Worm (Caenorhabditis elegans) whole organism, L1 larva: Measurements from ENCODE around the gene eor-2.

ENCODE experiments used
- C16A3.4 ChIP-seq: fragments of 150-350 bp; optimal IDR thresholded peaks from 2 replicates; lab custom pipeline; 2014; ENCODE audit warnings: missing biosample characterization, missing genetic modification characterization
- C34B4.2 ChIP-seq: sonication (generic microtip); optimal IDR thresholded peaks from 2 replicates; lab custom pipeline; 2017; ENCODE audit warnings: mild to moderate bottlenecking, missing genetic modification characterization, missing compliant biosample characterization
- F16B12.6 ChIP-seq: fragments of 150-350 bp; optimal IDR thresholded peaks from 2 replicates; lab custom pipeline; 2014; ENCODE audit warnings: missing biosample characterization, missing genetic modification characterization
- aha-1 ChIP-seq: fragments of 150-350 bp; optimal IDR thresholded peaks from 2 replicates; lab custom pipeline; 2014; ENCODE audit warnings: missing biosample characterization, missing genetic modification characterization
- alr-1 ChIP-seq: fragments of 200-800 bp; sonication (Bioruptor generic); optimal IDR thresholded peaks from 2 replicates; lab custom pipeline; 2018; ENCODE audit warnings: borderline replicate concordance, mild to moderate bottlenecking, missing genetic modification characterization, missing compliant biosample characterization
- blmp-1 ChIP-seq: fragments of 150-350 bp; optimal IDR thresholded peaks from 2 replicates; lab custom pipeline; 2014; ENCODE audit warnings: missing biosample characterization, missing genetic modification characterization
- ceh-8 ChIP-seq: fragments of 200-800 bp; sonication (Bioruptor generic); optimal IDR thresholded peaks from 2 replicates; lab custom pipeline; 2018; ENCODE audit warnings: mild to moderate bottlenecking, missing genetic modification characterization, moderate library complexity, missing compliant biosample characterization
- ceh-88 ChIP-seq: fragments of 200-800 bp; sonication (Bioruptor generic); IDR thresholded peaks from 2 replicates; pipeline ENCODE4 v1.3.6; 2022; ENCODE audit warnings: missing genetic modification characterization, missing compliant biosample characterization
- ces-1 ChIP-seq: fragments of 150-350 bp; optimal IDR thresholded peaks from 2 replicates; lab custom pipeline; 2014; ENCODE audit warnings: missing biosample characterization, missing genetic modification reagents, missing genetic modification characterization
- dsc-1 ChIP-seq: sonication (generic microtip); optimal IDR thresholded peaks from 2 replicates; lab custom pipeline; 2016; ENCODE audit warnings: mild to moderate bottlenecking, missing genetic modification characterization, missing compliant biosample characterization
- efl-1 ChIP-seq, 4 experiments: fragments of 150-350 bp; optimal IDR thresholded peaks in 3 of 4; peaks in 1 of 4; 1 replicate in 1 of 4; 2 replicates in 3 of 4; lab custom pipeline; 2014; ENCODE audit warnings: missing biosample characterization in 2 of 4, missing genetic modification characterization in 2 of 4, missing genetic modification reagents in 2 of 4
- efl-3 ChIP-seq: fragments of 200-800 bp; sonication (Bioruptor generic); optimal IDR thresholded peaks from 2 replicates; lab custom pipeline; 2018; ENCODE audit warnings: mild to moderate bottlenecking, missing genetic modification characterization, missing compliant biosample characterization
- egl-13 ChIP-seq: sonication (generic microtip); optimal IDR thresholded peaks from 2 replicates; lab custom pipeline; 2016; ENCODE audit warnings: missing genotype, missing genetic modification reagents, missing genetic modification characterization, missing compliant biosample characterization
- egl-27 ChIP-seq, 2 experiments: fragments of 150-350 bp in 1 of 2; sonication (generic microtip); optimal IDR thresholded peaks; 3 replicates each; lab custom pipeline; 2017 to 2018; ENCODE audit warnings: missing biosample characterization in 2 of 2, missing genetic modification characterization in 2 of 2, missing genetic modification reagents in 2 of 2
- elt-2 ChIP-seq: sonication (generic microtip); optimal IDR thresholded peaks from 2 replicates; lab custom pipeline; 2016; ENCODE audit warnings: missing genetic modification characterization, mild to moderate bottlenecking, inconsistent platforms, missing compliant biosample characterization, missing genetic modification reagents
- ets-5 ChIP-seq: fragments of 200-800 bp; sonication (Bioruptor generic); IDR thresholded peaks from 2 replicates; pipeline ENCODE4 v1.3.6; 2022; ENCODE audit warnings: missing genetic modification characterization, missing compliant biosample characterization
- fkh-4 ChIP-seq: sonication (generic microtip); optimal IDR thresholded peaks from 2 replicates; lab custom pipeline; 2016; ENCODE audit warnings: missing compliant biosample characterization, missing genetic modification characterization, borderline replicate concordance
- fkh-8 ChIP-seq: sonication (generic microtip); optimal IDR thresholded peaks from 2 replicates; lab custom pipeline; 2016; ENCODE audit warnings: mild to moderate bottlenecking, missing genetic modification characterization, missing compliant biosample characterization
- fos-1 ChIP-seq: fragments of 150-350 bp; optimal IDR thresholded peaks from 2 replicates; lab custom pipeline; 2014; ENCODE audit warnings: missing biosample characterization, missing genetic modification characterization
- hlh-4 ChIP-seq: sonication (generic microtip); optimal IDR thresholded peaks from 2 replicates; lab custom pipeline; 2016; ENCODE audit warnings: mild to moderate bottlenecking, missing genetic modification characterization, missing compliant biosample characterization
- hpl-2 ChIP-seq: fragments of 150-350 bp; optimal IDR thresholded peaks from 2 replicates; lab custom pipeline; 2014; ENCODE audit warnings: missing biosample characterization, missing genetic modification reagents, missing genetic modification characterization
- irx-1 ChIP-seq: sonication (generic microtip); optimal IDR thresholded peaks from 2 replicates; lab custom pipeline; 2016; ENCODE audit warnings: missing genetic modification characterization, missing compliant biosample characterization
- isw-1 ChIP-seq: fragments of 200-800 bp; sonication (Bioruptor generic); IDR thresholded peaks from 2 replicates; pipeline ENCODE4 v1.3.6; 2022; ENCODE audit warnings: missing genetic modification characterization, missing compliant biosample characterization
- jun-1 ChIP-seq: fragments of 150-350 bp; optimal IDR thresholded peaks from 2 replicates; lab custom pipeline; 2014; ENCODE audit warnings: missing biosample characterization, missing genetic modification reagents, missing genetic modification characterization
- lin-13 ChIP-seq: fragments of 150-350 bp; optimal IDR thresholded peaks from 2 replicates; lab custom pipeline; 2014; ENCODE audit warnings: missing biosample characterization, missing genetic modification reagents, missing genetic modification characterization
- lin-14 ChIP-seq: fragments of 200-800 bp; sonication (Bioruptor generic); optimal IDR thresholded peaks from 2 replicates; lab custom pipeline; 2018; ENCODE audit warnings: mild to moderate bottlenecking, missing genetic modification characterization, moderate library complexity, missing compliant biosample characterization
- lin-15B ChIP-seq: fragments of 150-350 bp; sonication (generic microtip); optimal IDR thresholded peaks from 3 replicates; lab custom pipeline; 2014; ENCODE audit warnings: missing biosample characterization, missing genetic modification characterization
- lin-35 ChIP-seq, 2 experiments: fragments of 150-350 bp; optimal IDR thresholded peaks; 2 replicates each; lab custom pipeline; 2014; ENCODE audit warnings: missing biosample characterization in 2 of 2, missing genetic modification characterization in 2 of 2, missing genetic modification reagents in 2 of 2
- lin-39 ChIP-seq: fragments of 150-350 bp; optimal IDR thresholded peaks from 2 replicates; lab custom pipeline; 2014; ENCODE audit warnings: missing biosample characterization, missing genetic modification reagents, missing genetic modification characterization
- lir-3 ChIP-seq: sonication (generic microtip); optimal IDR thresholded peaks from 2 replicates; lab custom pipeline; 2016; ENCODE audit warnings: mild to moderate bottlenecking, missing genetic modification characterization, moderate library complexity, missing compliant biosample characterization; ENCODE audit not compliant: poor library complexity
- lsy-2 ChIP-seq, 2 experiments: fragments of 150-350 bp; optimal IDR thresholded peaks; 2 replicates each; lab custom pipeline; 2014; ENCODE audit warnings: missing biosample characterization in 2 of 2, missing genetic modification characterization in 2 of 2
- mab-9 ChIP-seq: fragments of 200-800 bp; sonication (Bioruptor generic); IDR thresholded peaks from 2 replicates; pipeline ENCODE4 v1.3.6; 2022; ENCODE audit warnings: missing genetic modification reagents, missing genetic modification characterization, missing compliant biosample characterization
- mef-2 ChIP-seq: fragments of 150-350 bp; optimal IDR thresholded peaks from 2 replicates; lab custom pipeline; 2014; ENCODE audit warnings: missing biosample characterization, missing genetic modification characterization
- nhr-11 ChIP-seq: fragments of 150-350 bp; optimal IDR thresholded peaks from 2 replicates; lab custom pipeline; 2014; ENCODE audit warnings: missing biosample characterization, missing genetic modification characterization
- nhr-28 ChIP-seq: fragments of 150-350 bp; optimal IDR thresholded peaks from 2 replicates; lab custom pipeline; 2014; ENCODE audit warnings: missing biosample characterization, missing genetic modification characterization
- nhr-47 ChIP-seq: sonication (generic microtip); optimal IDR thresholded peaks from 2 replicates; lab custom pipeline; 2016; ENCODE audit warnings: mild to moderate bottlenecking, missing genetic modification characterization, moderate library complexity, missing compliant biosample characterization
- nhr-77 ChIP-seq: fragments of 150-350 bp; optimal IDR thresholded peaks from 2 replicates; lab custom pipeline; 2014; ENCODE audit warnings: missing biosample characterization, missing genetic modification characterization
- nhr-84 ChIP-seq: sonication (generic microtip); optimal IDR thresholded peaks from 2 replicates; lab custom pipeline; 2017; ENCODE audit warnings: missing biosample characterization, missing genetic modification characterization
- nhr-85 ChIP-seq: sonication (generic microtip); peaks from one replicate; lab custom pipeline; 2016; ENCODE audit warnings: missing genetic modification characterization, inconsistent platforms, missing compliant biosample characterization
- nhr-90 ChIP-seq: sonication (generic microtip); optimal IDR thresholded peaks from 2 replicates; lab custom pipeline; 2016; ENCODE audit warnings: mild to moderate bottlenecking, missing genetic modification characterization, missing compliant biosample characterization; ENCODE audit not compliant: poor library complexity
- pag-3 ChIP-seq: sonication (generic microtip); optimal IDR thresholded peaks from 2 replicates; lab custom pipeline; 2017; ENCODE audit warnings: missing genetic modification characterization, mild to moderate bottlenecking, missing compliant biosample characterization, antibody characterized with exemption, borderline replicate concordance; ENCODE audit not compliant: insufficient read depth
- pax-3 ChIP-seq: fragments of 200-800 bp; sonication (Bioruptor generic); optimal IDR thresholded peaks from 2 replicates; lab custom pipeline; 2018; ENCODE audit warnings: mild to moderate bottlenecking, missing genetic modification characterization, moderate library complexity, missing compliant biosample characterization
- rnt-1 ChIP-seq: sonication (generic microtip); optimal IDR thresholded peaks from 2 replicates; lab custom pipeline; 2016; ENCODE audit warnings: mild to moderate bottlenecking, missing genetic modification characterization, moderate library complexity, missing compliant biosample characterization
- snpc-4 ChIP-seq: fragments of 150-350 bp; optimal IDR thresholded peaks from 2 replicates; lab custom pipeline; 2014; ENCODE audit warnings: missing biosample characterization, missing genetic modification characterization
- unc-130 ChIP-seq: fragments of 150-350 bp; optimal IDR thresholded peaks from 2 replicates; lab custom pipeline; 2017; ENCODE audit warnings: missing biosample characterization, missing genetic modification characterization, inconsistent platforms
- unc-30 ChIP-seq: sonication (generic microtip); optimal IDR thresholded peaks from 2 replicates; lab custom pipeline; 2017; ENCODE audit warnings: missing biosample characterization, missing genetic modification characterization
- unc-62 ChIP-seq: fragments of 150-350 bp; optimal IDR thresholded peaks from 2 replicates; lab custom pipeline; 2014; ENCODE audit warnings: missing biosample characterization, missing genetic modification reagents, missing genetic modification characterization
- unc-86 ChIP-seq: sonication (generic microtip); optimal IDR thresholded peaks from 2 replicates; lab custom pipeline; 2016; ENCODE audit warnings: missing genetic modification characterization, missing compliant biosample characterization
- unc-98 ChIP-seq: fragments of 200-800 bp; sonication (Bioruptor generic); IDR thresholded peaks from 2 replicates; pipeline ENCODE4 v1.3.6; 2022; ENCODE audit warnings: missing genetic modification characterization, missing compliant biosample characterization
- vab-15 ChIP-seq: sonication (generic microtip); optimal IDR thresholded peaks from 2 replicates; lab custom pipeline; 2017; ENCODE audit warnings: missing genotype, mild to moderate bottlenecking, missing genetic modification characterization, missing compliant biosample characterization
- xbp-1 ChIP-seq: sonication (generic microtip); optimal IDR thresholded peaks from 2 replicates; lab custom pipeline; 2016; ENCODE audit warnings: missing genetic modification characterization, missing compliant biosample characterization
- ztf-11 ChIP-seq, 2 experiments: sonication (generic microtip); optimal IDR thresholded peaks; 2 replicates each; lab custom pipeline; 2016 to 2017; ENCODE audit warnings: missing genetic modification characterization in 2 of 2, missing biosample characterization in 1 of 2, missing compliant biosample characterization in 1 of 2
- ztf-4 ChIP-seq: fragments of 150-350 bp; optimal IDR thresholded peaks from 2 replicates; lab custom pipeline; 2014; ENCODE audit warnings: missing biosample characterization, missing genetic modification characterization

eor-2 gene

DNA sequence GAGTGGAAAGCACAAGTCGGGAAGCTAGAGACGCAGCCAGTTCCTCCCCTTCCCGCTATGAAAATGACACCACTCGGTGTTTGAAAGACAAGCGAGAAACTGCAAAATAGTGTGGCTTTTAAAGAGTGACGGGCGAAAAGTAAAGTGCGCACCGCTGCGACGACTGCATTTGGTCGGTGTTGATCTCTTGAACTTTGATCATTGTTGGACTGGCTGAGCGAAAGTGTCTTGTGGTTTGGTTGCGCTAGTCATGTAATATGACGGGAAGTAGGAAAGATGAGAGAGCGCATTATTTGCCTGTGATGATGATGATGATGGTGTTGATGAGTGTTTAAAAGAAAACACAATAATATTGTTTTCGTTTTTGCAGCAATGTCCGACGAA lies 42.5 kb upstream of the eor-2 start:
- TF ChIP-seq rnt-1 (tag; lab: Kevin White, UChicago) (peak; percentile 35), ztf-11 (tag; optimal IDR thresholded peaks at IDR 0.05; lab: Kevin White, UChicago) (no peak), efl-3 (GFP tag; lab: Kevin White, UChicago) (no peak), unc-86 (tag; lab: Kevin White, UChicago) (peak; percentile 77), lir-3 (tag; lab: Kevin White, UChicago) (peak; percentile 63), nhr-11 (tag; lab: Kevin White, UChicago) (peak; percentile 58), ceh-8 (GFP tag; lab: Kevin White, UChicago) (no peak), mef-2 (tag; lab: Kevin White, UChicago) (peak; percentile 83), unc-30 (tag; lab: Kevin White, UChicago) (no peak), xbp-1 (tag; lab: Kevin White, UChicago) (peak; percentile 77), fkh-8 (tag; lab: Kevin White, UChicago) (peak; percentile 96), efl-1 (optimal IDR thresholded peaks at IDR 0.05; lab: Kevin White, UChicago) (peak; percentile 27 to 44), efl-1 (GFP tag; optimal IDR thresholded peaks at IDR 0.05 in 1 of 2; lab: Kevin White, UChicago) (no peak), unc-130 (tag; lab: Kevin White, UChicago) (peak; percentile 85), mab-9 (GFP tag; lab: Robert Waterston, UW) (peak; percentile 65), nhr-47 (tag; lab: Kevin White, UChicago) (peak; percentile 87), nhr-90 (tag; lab: Kevin White, UChicago) (peak; percentile 81), blmp-1 (tag; lab: Kevin White, UChicago) (peak; percentile 99), jun-1 (tag; lab: Kevin White, UChicago) (peak; percentile 93), lin-39 (tag; lab: Kevin White, UChicago) (no peak), unc-62 (no peak), lin-14 (GFP tag; lab: Kevin White, UChicago) (peak; percentile 98), egl-27 (tag; optimal IDR thresholded peaks at IDR 0.05; lab: Kevin White, UChicago) (peak; percentile 96 to 99), elt-2 (tag; lab: Kevin White, UChicago) (peak; percentile 83), ces-1 (GFP tag; lab: Kevin White, UChicago) (no peak), hlh-4 (tag; lab: Kevin White, UChicago) (no peak), irx-1 (tag; lab: Kevin White, UChicago) (peak; percentile 84), F16B12.6 (no peak), alr-1 (no peak), nhr-85 (peak; percentile 98), lsy-2 (tag; optimal IDR thresholded peaks at IDR 0.05; lab: Kevin White, UChicago) (peak; percentile 72 to 82), lin-13 (no peak), nhr-84 (tag; lab: Kevin White, UChicago) (no peak), unc-98 (GFP tag; lab: Robert Waterston, UW) (no peak), C34B4.2 (tag; lab: Kevin White, UChicago) (no peak), C16A3.4 (tag; lab: Kevin White, UChicago) (peak; percentile 76), ceh-88 (peak; percentile 64), dsc-1 (tag; lab: Kevin White, UChicago) (no peak), snpc-4 (no peak), hpl-2 (GFP tag; lab: Kevin White, UChicago) (no peak), ztf-4 (tag; lab: Kevin White, UChicago) (peak; percentile 77), nhr-77 (tag; lab: Kevin White, UChicago) (peak; percentile 95), vab-15 (tag; lab: Kevin White, UChicago) (peak; percentile 0), egl-13 (tag; lab: Kevin White, UChicago) (peak; percentile 95), fkh-4 (tag; lab: Kevin White, UChicago) (no peak), isw-1 (GFP tag; lab: Robert Waterston, UW) (peak; percentile 65), lin-35 (GFP tag; optimal IDR thresholded peaks at IDR 0.05; lab: Kevin White, UChicago) (peak; percentile 40 to 74), nhr-28 (tag; lab: Kevin White, UChicago) (no peak), aha-1 (tag; lab: Kevin White, UChicago) (no peak), pax-3 (tag; lab: Kevin White, UChicago) (peak; percentile 77), lin-15B (tag; lab: Kevin White, UChicago) (no peak), ets-5 (GFP tag; lab: Robert Waterston, UW) (no peak), fos-1 (peak; percentile 78), pag-3 (no peak)
